Fruit fly (Drosophila melanogaster): ENCODE results near the gene CG33003.

CG33003 gene

dm6 chr2L:4417982-4418381, 17.2 kb downstream of the CG33003 start (continued):
- no peak for TF ChIP-seq ftz-f1 (GFP tag; optimal IDR thresholded peaks at IDR 0.05)
- TF ChIP-seq CG9817 (tag; optimal IDR thresholded peaks at IDR 0.05), result no peak
- no peak for TF ChIP-seq CG15601 (tag; optimal IDR thresholded peaks at IDR 0.05)
- TF ChIP-seq Rfx (GFP tag; IDR thresholded peaks at IDR 0.05), result 0 out of 2 replicates have a peak, but pooled peaks have one; percentile 8
- TF ChIP-seq sima (GFP tag; optimal IDR thresholded peaks at IDR 0.05), result no peak
- no peak for TF ChIP-seq usp (GFP tag; optimal IDR thresholded peaks at IDR 0.05)
- no peak for TF ChIP-seq CG14014 (GFP tag; IDR thresholded peaks at IDR 0.05)
- TF ChIP-seq Pdp1 (GFP tag; optimal IDR thresholded peaks at IDR 0.05), result peak in 1 of 2 experiments; percentile 10
- TF ChIP-seq Sox102F (GFP tag; optimal IDR thresholded peaks at IDR 0.05), result no peak
- TF ChIP-seq CG13624 (GFP tag; optimal IDR thresholded peaks at IDR 0.05), result no peak
- no peak for TF ChIP-seq pros (GFP tag; optimal IDR thresholded peaks at IDR 0.05)
- TF ChIP-seq CG33213 (GFP tag; optimal IDR thresholded peaks at IDR 0.05), result no peak
- TF ChIP-seq ranshi (GFP tag; IDR thresholded peaks at IDR 0.05), result 0 out of 2 replicates have a peak, but pooled peaks have one; percentile 11
- no peak for TF ChIP-seq tna (GFP tag; IDR thresholded peaks at IDR 0.05; ENCODE audit: partially characterized antibody)
- TF ChIP-seq CrebB (tag; optimal IDR thresholded peaks at IDR 0.05), result no peak
- TF ChIP-seq HLHmδ (GFP tag; optimal IDR thresholded peaks at IDR 0.05), result no peak
- peak; percentile 33; the same call in 1 of the 2 replicates for TF ChIP-seq ara (GFP tag; IDR thresholded peaks at IDR 0.05)
- no peak for TF ChIP-seq fru (optimal IDR thresholded peaks at IDR 0.05)
- no peak for TF ChIP-seq CG3847 (GFP tag; IDR thresholded peaks at IDR 0.05)
- peak; percentile 53 for TF ChIP-seq lmd (GFP tag; IDR thresholded peaks at IDR 0.05)
- TF ChIP-seq fu2 (GFP tag; optimal IDR thresholded peaks at IDR 0.05), result no peak
- TF ChIP-seq CG34422 (GFP tag; IDR thresholded peaks at IDR 0.05), result no peak
- no peak for TF ChIP-seq shn (GFP tag; optimal IDR thresholded peaks at IDR 0.05)
- TF ChIP-seq hbn (GFP tag; IDR thresholded peaks at IDR 0.05; ENCODE audit: partially characterized antibody), result no peak
- TF ChIP-seq CG11456 (GFP tag; IDR thresholded peaks at IDR 0.05), result no peak
- no peak for TF ChIP-seq ac (GFP tag; optimal IDR thresholded peaks at IDR 0.05)
- TF ChIP-seq pzg (GFP tag; optimal IDR thresholded peaks at IDR 0.05), result no peak
- no peak for TF ChIP-seq CG17912 (GFP tag; optimal IDR thresholded peaks at IDR 0.05)

dm6 chr2L:4418819-4419218, 18.1 kb downstream of the CG33003 start:
- TF ChIP-seq Bgb (GFP tag; IDR thresholded peaks at IDR 0.05; ENCODE audit: partially characterized antibody) (peak; percentile 76), hb (GFP tag; IDR thresholded peaks at IDR 0.05; ENCODE audit: partially characterized antibody) (peak; percentile 50; the same call in 1 of the 3 replicates), fd64A (GFP tag; optimal IDR thresholded peaks at IDR 0.05) (no peak), CG18619 (GFP tag; optimal IDR thresholded peaks at IDR 0.05) (no peak), bsh (GFP tag; optimal IDR thresholded peaks at IDR 0.05) (no peak), so (GFP tag; IDR thresholded peaks at IDR 0.05) (no peak), Antp (GFP tag; optimal IDR thresholded peaks at IDR 0.05) (no peak), CG9437 (GFP tag; optimal IDR thresholded peaks at IDR 0.05) (no peak), Max (GFP tag; optimal IDR thresholded peaks at IDR 0.05) (no peak), D19A (tag; optimal IDR thresholded peaks at IDR 0.05) (peak; percentile 22), CG5245 (GFP tag; optimal IDR thresholded peaks at IDR 0.05) (no peak), CG18476 (GFP tag; optimal IDR thresholded peaks at IDR 0.05) (no peak), jing (GFP tag; optimal IDR thresholded peaks at IDR 0.05) (no peak), HmgD (GFP tag; optimal IDR thresholded peaks at IDR 0.05) (no peak), wor (GFP tag; IDR thresholded peaks at IDR 0.05) (no peak), CG11723 (GFP tag; optimal IDR thresholded peaks at IDR 0.05) (no peak), CG11695 (GFP tag; IDR thresholded peaks at IDR 0.05) (no peak), unpg (GFP tag; optimal IDR thresholded peaks at IDR 0.05) (no peak), sima (GFP tag; optimal IDR thresholded peaks at IDR 0.05) (no peak), CG7745 (tag; optimal IDR thresholded peaks at IDR 0.05) (no peak), chn (GFP tag; optimal IDR thresholded peaks at IDR 0.05) (no peak), Hey (tag; optimal IDR thresholded peaks at IDR 0.05) (no peak), HHEX (GFP tag; optimal IDR thresholded peaks at IDR 0.05) (no peak), ranshi (GFP tag; IDR thresholded peaks at IDR 0.05) (no peak), Scr (GFP tag; IDR thresholded peaks at IDR 0.05; ENCODE audit: partially characterized antibody) (peak; percentile 52), Gsc (GFP tag; IDR thresholded peaks at IDR 0.05) (no peak), hth (optimal IDR thresholded peaks at IDR 0.05) (no peak)
